Fruit fly (Drosophila melanogaster): ENCODE data around the gene CG31639.

The CG31639 gene

dm6 chr2L:6178740-6179633, 24.0 kb upstream of the CG31639 start, which contains the start of gene smal (continued):
- no peak for TF ChIP-seq spab (GFP tag; optimal IDR thresholded peaks at IDR 0.05)
- TF ChIP-seq CG8119 (GFP tag; IDR thresholded peaks at IDR 0.05) = peak; percentile 36; the same call in 1 of the 3 replicates
- no peak for TF ChIP-seq dac (GFP tag; optimal IDR thresholded peaks at IDR 0.05)
- peak; percentile 34 for TF ChIP-seq CG6276 (GFP tag; optimal IDR thresholded peaks at IDR 0.05)
- no peak for TF ChIP-seq CG6792 (GFP tag; optimal IDR thresholded peaks at IDR 0.05)
- TF ChIP-seq CG3919 (GFP tag; optimal IDR thresholded peaks at IDR 0.05) = peak; percentile 61
- no peak for TF ChIP-seq cyc (GFP tag; optimal IDR thresholded peaks at IDR 0.05)
- no peak for TF ChIP-seq Hr38 (GFP tag; optimal IDR thresholded peaks at IDR 0.05)
- TF ChIP-seq CG6808 (GFP tag; optimal IDR thresholded peaks at IDR 0.05) = peak; percentile 18

dm6 chr2L:6178118-6178739, 23.3 kb upstream of the CG31639 start:
- TF ChIP-seq svp (GFP tag) (no peak), vri (GFP tag; optimal IDR thresholded peaks at IDR 0.05) (peak; percentile 24)

DNA sequence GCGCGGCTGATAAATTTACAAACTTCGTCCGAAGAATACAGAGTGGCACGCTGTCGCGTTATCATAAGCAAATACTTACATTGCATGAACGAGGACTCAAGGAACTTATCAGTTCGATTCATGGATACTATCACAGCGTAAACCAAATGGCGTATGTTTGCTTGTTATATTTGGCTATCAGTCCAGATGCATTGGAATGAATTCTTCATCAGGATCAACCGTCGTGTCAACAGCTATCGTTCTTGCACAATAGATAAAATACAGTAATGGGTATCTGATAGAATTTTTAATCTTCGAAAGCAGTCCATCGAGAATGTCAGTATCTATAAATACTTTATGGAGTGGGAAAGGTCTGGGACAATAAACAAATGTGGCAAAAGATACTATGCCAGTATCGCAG, 22.2 kb upstream of the CG31639 start:
- no peak for TF ChIP-seq salr (GFP tag; optimal IDR thresholded peaks at IDR 0.05)
- no peak for TF ChIP-seq CG3032 (tag; optimal IDR thresholded peaks at IDR 0.05)
- peak; percentile 60 for TF ChIP-seq fkh (GFP tag; optimal IDR thresholded peaks at IDR 0.05)

DNA sequence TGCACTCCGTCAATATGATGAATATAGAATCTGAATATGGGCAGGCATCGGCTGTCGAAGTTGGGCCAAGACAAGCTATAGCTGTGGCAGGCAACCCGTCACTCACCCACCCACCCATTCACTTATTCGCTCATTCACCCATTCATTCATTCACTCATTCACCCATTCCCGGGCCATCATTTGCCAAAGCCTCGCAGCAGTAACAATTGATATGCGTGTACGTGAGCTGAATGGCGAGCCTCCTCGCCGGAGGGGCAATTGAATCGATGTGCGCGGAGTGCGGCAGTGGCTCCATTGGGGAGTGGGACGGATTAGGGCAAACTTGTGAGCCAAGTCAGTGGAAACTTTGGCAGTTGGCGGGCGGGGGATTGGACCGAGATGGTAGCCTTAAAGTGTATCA, 21.5 kb upstream of the CG31639 start:
- TF ChIP-seq CG6808 (GFP tag; optimal IDR thresholded peaks at IDR 0.05) = no peak
- TF ChIP-seq Ets21C (GFP tag; optimal IDR thresholded peaks at IDR 0.05) = no peak
- TF ChIP-seq CG7368 (GFP tag; optimal IDR thresholded peaks at IDR 0.05) = no peak
- no peak for TF ChIP-seq vri (GFP tag; optimal IDR thresholded peaks at IDR 0.05)
- no peak for TF ChIP-seq OdsH (GFP tag; optimal IDR thresholded peaks at IDR 0.05)
- no peak for TF ChIP-seq pdm3 (GFP tag; optimal IDR thresholded peaks at IDR 0.05)
- no peak for TF ChIP-seq fd59A (GFP tag; optimal IDR thresholded peaks at IDR 0.05)
- TF ChIP-seq CG6163 (GFP tag; IDR thresholded peaks at IDR 0.05) = no peak
- no peak for TF ChIP-seq Eip78C (GFP tag)

- no peak for TF ChIP-seq CG8632 (GFP tag; optimal IDR thresholded peaks at IDR 0.05)
- no peak for TF ChIP-seq Hr4 (GFP tag; optimal IDR thresholded peaks at IDR 0.05)
- no peak for TF ChIP-seq cyc (GFP tag; optimal IDR thresholded peaks at IDR 0.05)
- no peak for TF ChIP-seq Lpt (GFP tag; optimal IDR thresholded peaks at IDR 0.05)
- TF ChIP-seq Hr39 (GFP tag; optimal IDR thresholded peaks at IDR 0.05) = no peak
- no peak for TF ChIP-seq Gug (GFP tag; IDR thresholded peaks at IDR 0.05)
- TF ChIP-seq net (GFP tag; optimal IDR thresholded peaks at IDR 0.05) = no peak
- TF ChIP-seq fd85E (GFP tag; optimal IDR thresholded peaks at IDR 0.05) = no peak
- no peak for TF ChIP-seq vri (GFP tag; optimal IDR thresholded peaks at IDR 0.05)
- no peak for TF ChIP-seq fd59A (GFP tag; optimal IDR thresholded peaks at IDR 0.05)
- TF ChIP-seq CG3032 (tag; optimal IDR thresholded peaks at IDR 0.05) = no peak
Observed at dm6 chr2L:6172996-6173395, 18.1 kb upstream of the CG31639 start.

DNA sequence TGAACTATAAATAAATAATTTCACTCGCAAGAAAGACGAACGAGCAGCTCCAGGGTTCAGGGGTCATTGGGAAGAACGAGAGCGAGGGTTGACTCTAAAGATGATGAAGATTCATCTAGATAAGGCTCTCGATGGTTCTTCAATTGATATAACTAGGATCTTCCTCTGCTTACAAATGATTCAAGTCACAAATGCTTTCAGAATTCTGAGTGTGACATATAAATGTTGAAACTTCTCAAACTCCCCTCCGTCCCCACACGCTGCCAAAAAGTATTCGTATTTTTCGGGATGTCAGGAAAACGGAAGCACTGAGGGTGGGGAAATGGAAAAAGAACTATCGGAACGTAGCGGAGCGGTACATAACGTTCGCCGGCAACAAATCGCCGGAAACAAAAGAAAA, 16.2 kb upstream of the CG31639 start:
- TF ChIP-seq CG8319 (GFP tag; optimal IDR thresholded peaks at IDR 0.05) (no peak), svp (GFP tag) (peak; percentile 66)
